Fruit fly (Drosophila melanogaster): Measurements from ENCODE around the gene chinmo.

The chinmo gene

dm6 chr2L:1643252-1643864 lies 7.7 kb upstream of the chinmo start (continued):
- no peak for TF ChIP-seq lov (optimal IDR thresholded peaks at IDR 0.05)
- TF ChIP-seq lov (GFP tag; IDR thresholded peaks at IDR 0.05), result peak; percentile 83; the same call in 2 of the 3 replicates
- TF ChIP-seq trem (tag; optimal IDR thresholded peaks at IDR 0.05), result peak; percentile 93
- TF ChIP-seq kay (GFP tag; optimal IDR thresholded peaks at IDR 0.05), result peak; percentile 93
- peak; percentile 33; the same call in 1 of the 2 replicates for TF ChIP-seq unc-4 (GFP tag; IDR thresholded peaks at IDR 0.05; ENCODE audit: partially characterized antibody)
- TF ChIP-seq CG12769 (tag; optimal IDR thresholded peaks at IDR 0.05), result peak; percentile 83
- TF ChIP-seq Mrtf (GFP tag; IDR thresholded peaks at IDR 0.05), result peak; percentile 96

dm6 chr2L:1644378-1644777 lies 6.7 kb upstream of the chinmo start:
- TF ChIP-seq lbe (GFP tag; optimal IDR thresholded peaks at IDR 0.05) (peak; percentile 16), CG10321 (GFP tag; IDR thresholded peaks at IDR 0.05) (peak; percentile 50), CG34376 (GFP tag; optimal IDR thresholded peaks at IDR 0.05) (no peak), CG14014 (GFP tag; IDR thresholded peaks at IDR 0.05) (0 out of 2 replicates have a peak, but pooled peaks have one; percentile 11), ap (GFP tag; IDR thresholded peaks at IDR 0.05) (no peak), Taf1 (GFP tag; IDR thresholded peaks at IDR 0.05) (0 out of 2 replicates have a peak, but pooled peaks have one; percentile 7)

dm6 chr2L:1645328-1645727 lies 5.7 kb upstream of the chinmo start:
- TF ChIP-seq Med (GFP tag), result peak; percentile 71
- TF ChIP-seq Eip74EF (GFP tag; optimal IDR thresholded peaks at IDR 0.05), result peak in 1 of 2 experiments; percentile 5
- peak; percentile 54 for TF ChIP-seq abd-A (tag; optimal IDR thresholded peaks at IDR 0.05)
- TF ChIP-seq slbo (GFP tag; IDR thresholded peaks at IDR 0.05), result peak; percentile 17; the same call in 1 of the 2 replicates
- no peak for TF ChIP-seq nerfin-2 (GFP tag; IDR thresholded peaks at IDR 0.05; ENCODE audit: partially characterized antibody)
- 0 out of 2 replicates have a peak, but pooled peaks have one; percentile 12 for TF ChIP-seq Nf-YA (GFP tag; IDR thresholded peaks at IDR 0.05)
- TF ChIP-seq sens (GFP tag), result peak; percentile 18
- TF ChIP-seq crol (GFP tag; IDR thresholded peaks at IDR 0.05), result peak; percentile 58
- TF ChIP-seq pan (optimal IDR thresholded peaks at IDR 0.05), result no peak
- no peak for TF ChIP-seq pan (GFP tag; optimal IDR thresholded peaks at IDR 0.05 in 1 of 2, IDR thresholded peaks at IDR 0.05 in 1 of 2)
- no peak for TF ChIP-seq ATbp (GFP tag; optimal IDR thresholded peaks at IDR 0.05)
- no peak for TF ChIP-seq bbx (GFP tag; IDR thresholded peaks at IDR 0.05; ENCODE audit: partially characterized antibody)
- peak; percentile 72 for TF ChIP-seq sd (tag; optimal IDR thresholded peaks at IDR 0.05)
- TF ChIP-seq z (GFP tag; IDR thresholded peaks at IDR 0.05), result 0 out of 3 replicates have a peak, but pooled peaks have one; percentile 17
- peak in 1 of 2 experiments; percentile 39 for TF ChIP-seq Pdp1 (GFP tag; optimal IDR thresholded peaks at IDR 0.05)
- 0 out of 2 replicates have a peak, but pooled peaks have one; percentile 8 for TF ChIP-seq E2f2 (GFP tag; IDR thresholded peaks at IDR 0.05)
- TF ChIP-seq CG16779 (GFP tag; IDR thresholded peaks at IDR 0.05), result no peak
- peak; percentile 93 for TF ChIP-seq chinmo (GFP tag; IDR thresholded peaks at IDR 0.05; ENCODE audit: partially characterized antibody)
- TF ChIP-seq CG6654 (GFP tag; optimal IDR thresholded peaks at IDR 0.05), result no peak

dm6 chr2L:1646037-1646436 lies 5.0 kb upstream of the chinmo start:
- TF ChIP-seq CG14710 (tag; optimal IDR thresholded peaks at IDR 0.05) (no peak), CHES-1-like (GFP tag; optimal IDR thresholded peaks at IDR 0.05) (no peak), Dip3 (GFP tag; optimal IDR thresholded peaks at IDR 0.05) (no peak), CG12219 (GFP tag; optimal IDR thresholded peaks at IDR 0.05) (no peak), CG30431 (GFP tag; optimal IDR thresholded peaks at IDR 0.05) (no peak), kah (GFP tag; optimal IDR thresholded peaks at IDR 0.05) (peak; percentile 78), CG8290 (GFP tag; optimal IDR thresholded peaks at IDR 0.05) (no peak), CG8290 (tag; optimal IDR thresholded peaks at IDR 0.05) (no peak), CG15269 (tag; optimal IDR thresholded peaks at IDR 0.05) (no peak), lola (GFP tag; optimal IDR thresholded peaks at IDR 0.05) (no peak), sens (GFP tag) (no peak), HLH4C (GFP tag; IDR thresholded peaks at IDR 0.05; ENCODE audit: partially characterized antibody) (no peak), insv (GFP tag; optimal IDR thresholded peaks at IDR 0.05) (no peak), Sin3A (optimal IDR thresholded peaks at IDR 0.05) (no peak), CG7928 (GFP tag; optimal IDR thresholded peaks at IDR 0.05) (no peak), p53 (GFP tag; optimal IDR thresholded peaks at IDR 0.05) (no peak), CG14441 (GFP tag; IDR thresholded peaks at IDR 0.05) (no peak)
